Fruit fly (Drosophila melanogaster) whole organism: ENCODE measurements around the gene CG14339.

Experiments
- CG8478 ChIP-seq: fragments of >200 bp; optimal IDR thresholded peaks from 2 replicates; lab custom pipeline; 2018; ENCODE audit warnings: inconsistent platforms
- Dll ChIP-seq: fragments of >200 bp; optimal IDR thresholded peaks from 2 replicates; lab custom pipeline; 2017
- EcR ChIP-seq, 2 experiments: fragments of >200 bp; optimal IDR thresholded peaks; 2 replicates each; lab custom pipeline; 2017; ENCODE audit warnings: missing biosample characterization in 2 of 2, missing genetic modification characterization in 2 of 2, missing genetic modification reagents in 2 of 2
- psq ChIP-seq: fragments of >200 bp; optimal IDR thresholded peaks from 2 replicates; lab custom pipeline; 2017

dm6 chr2L:1072184-1072583 is 36.2 kb upstream of the CG14339 start:
- TF ChIP-seq Dll (lab: Kevin White, UChicago) (no peak), psq (lab: Kevin White, UChicago) (no peak), EcR (GFP tag; optimal IDR thresholded peaks at IDR 0.05; lab: Kevin White, UChicago) (no peak), CG8478 (lab: Kevin White, UChicago) (no peak)
